Worm (Caenorhabditis elegans): Measurements from ENCODE around the gene ZK616.61.

Gene ZK616.61

ce11 chrIV:5411641-5412337, 6.3 kb downstream of the ZK616.61 start, which contains the start of gene ZK616.8:
ZK616.8 (minus strand) TSS chrIV:5412193.
- TF ChIP-seq nhr-6 (tag; optimal IDR thresholded peaks at IDR 0.05) = no peak
- no peak for TF ChIP-seq nhr-237 (tag; optimal IDR thresholded peaks at IDR 0.05)
- no peak for TF ChIP-seq ceh-82 (tag; optimal IDR thresholded peaks at IDR 0.05)
- TF ChIP-seq lin-13 (GFP tag; optimal IDR thresholded peaks at IDR 0.05) = no peak
- TF ChIP-seq F13H6.1 (tag; optimal IDR thresholded peaks at IDR 0.05) = no peak
- TF ChIP-seq lsy-2 (tag; optimal IDR thresholded peaks at IDR 0.05) = no peak
- TF ChIP-seq egl-27 (tag; optimal IDR thresholded peaks at IDR 0.05) = no peak
- TF ChIP-seq ztf-11 (tag; optimal IDR thresholded peaks at IDR 0.05) = no peak
- no peak for TF ChIP-seq elt-3 (tag; optimal IDR thresholded peaks at IDR 0.05)
- TF ChIP-seq lin-39 (tag; optimal IDR thresholded peaks at IDR 0.05) = no peak
- no peak for TF ChIP-seq fos-1 (tag; optimal IDR thresholded peaks at IDR 0.05)
- TF ChIP-seq ZK546.5 (tag; optimal IDR thresholded peaks at IDR 0.05) = no peak
- TF ChIP-seq nhr-10 (tag; optimal IDR thresholded peaks at IDR 0.05) = no peak
- TF ChIP-seq unc-62 (GFP tag; optimal IDR thresholded peaks at IDR 0.05) = no peak

- no peak for TF ChIP-seq nhr-77 (tag; optimal IDR thresholded peaks at IDR 0.05)
- no peak for TF ChIP-seq dmd-4 (tag; optimal IDR thresholded peaks at IDR 0.05)
- no peak for TF ChIP-seq nhr-23 (tag; optimal IDR thresholded peaks at IDR 0.05)
- TF ChIP-seq nhr-11 (tag; optimal IDR thresholded peaks at IDR 0.05) = no peak
Measured at ce11 chrIV:5415696-5416095, 10.3 kb downstream of the ZK616.61 start, which contains the start of gene spp-7. spp-7 (minus strand) TSS chrIV:5415796.

ce11 chrIV:5419122-5419521, 13.7 kb downstream of the ZK616.61 start, which contains the start of gene ehn-3:
ehn-3 (minus strand) TSS chrIV:5419222.
- TF ChIP-seq ceh-82 (tag; optimal IDR thresholded peaks at IDR 0.05) = no peak
- TF ChIP-seq ceh-16 (tag; optimal IDR thresholded peaks at IDR 0.05) = no peak
- no peak for TF ChIP-seq nhr-21 (tag; optimal IDR thresholded peaks at IDR 0.05)
- no peak for TF ChIP-seq nhr-129 (tag; optimal IDR thresholded peaks at IDR 0.05)
- TF ChIP-seq ztf-1 (GFP tag; conservative IDR thresholded peaks at IDR 0.05) = no peak
- no peak for TF ChIP-seq alr-1 (tag; optimal IDR thresholded peaks at IDR 0.05)
- no peak for TF ChIP-seq blmp-1 (tag; optimal IDR thresholded peaks at IDR 0.05; ENCODE audit: insufficient read depth)
- TF ChIP-seq mdl-1 (tag; optimal IDR thresholded peaks at IDR 0.05) = no peak
- no peak for TF ChIP-seq nhr-237 (tag; optimal IDR thresholded peaks at IDR 0.05)
- no peak for TF ChIP-seq nhr-12 (tag; optimal IDR thresholded peaks at IDR 0.05)
- no peak for TF ChIP-seq nhr-11 (tag; optimal IDR thresholded peaks at IDR 0.05)
- no peak for TF ChIP-seq gmeb-1 (tag; optimal IDR thresholded peaks at IDR 0.05)
- no peak for TF ChIP-seq mab-5 (tag; optimal IDR thresholded peaks at IDR 0.05)

- no peak for TF ChIP-seq sma-3 (GFP tag; optimal IDR thresholded peaks at IDR 0.05)
- no peak for TF ChIP-seq crh-2 (tag; optimal IDR thresholded peaks at IDR 0.05)
- TF ChIP-seq ceh-82 (tag; optimal IDR thresholded peaks at IDR 0.05) = no peak
- TF ChIP-seq ZK546.5 (tag; optimal IDR thresholded peaks at IDR 0.05) = no peak
- no peak for TF ChIP-seq C34F6.9 (tag; optimal IDR thresholded peaks at IDR 0.05)
- TF ChIP-seq R02D3.7 (tag; optimal IDR thresholded peaks at IDR 0.05) = no peak
- no peak for TF ChIP-seq skn-1 (tag; optimal IDR thresholded peaks at IDR 0.05)
- TF ChIP-seq lsy-2 (tag; optimal IDR thresholded peaks at IDR 0.05) = no peak
- TF ChIP-seq snpc-4 (tag; optimal IDR thresholded peaks at IDR 0.05) = no peak
- no peak for TF ChIP-seq gmeb-1 (tag; optimal IDR thresholded peaks at IDR 0.05)
- no peak for TF ChIP-seq mbf-1 (tag; optimal IDR thresholded peaks at IDR 0.05)
- no peak for TF ChIP-seq egl-27 (tag; optimal IDR thresholded peaks at IDR 0.05)
- no peak for TF ChIP-seq mab-5 (tag; optimal IDR thresholded peaks at IDR 0.05)
- TF ChIP-seq sem-4 (tag; optimal IDR thresholded peaks at IDR 0.05) = no peak
- no peak for TF ChIP-seq nhr-129 (tag; optimal IDR thresholded peaks at IDR 0.05)
- no peak for TF ChIP-seq elt-3 (tag; optimal IDR thresholded peaks at IDR 0.05)
Measured at ce11 chrIV:5438705-5439104, 33.3 kb downstream of the ZK616.61 start, which contains the start of gene mgl-3. mgl-3 (plus strand) TSS chrIV:5439005.

ce11 chrIV:5452667-5453066, 47.2 kb downstream of the ZK616.61 start, which contains the start of gene Y4C6A.4:
Y4C6A.4 (plus strand) TSS chrIV:5452967.
- TF ChIP-seq fos-1 (tag; optimal IDR thresholded peaks at IDR 0.05) = no peak

All from whole organism, L2 larva.